Fruit fly (Drosophila melanogaster) whole organism, embryonic: ENCODE results near the gene CG13928.

Experiments used
- Abd-B ChIP-seq: fragments of 200-800 bp; sonication (Bioruptor generic); optimal IDR thresholded peaks from 2 replicates; lab custom pipeline; 2018; ENCODE audit warnings: missing biosample characterization, mild to moderate bottlenecking, missing genetic modification characterization, moderate library complexity
- Awh ChIP-seq: fragments of 200-800 bp; sonication (Bioruptor generic); IDR thresholded peaks from 2 replicates; pipeline ENCODE4, ENCODE4 v1.3.6; 2022; ENCODE audit warnings: missing biosample characterization, missing genetic modification characterization
- CG10462 ChIP-seq: fragments of 200-800 bp; sonication (Bioruptor generic); optimal IDR thresholded peaks from 2 replicates; lab custom pipeline; 2016; ENCODE audit warnings: missing biosample characterization, missing genetic modification characterization
- CG11695 ChIP-seq: fragments of 200-800 bp; sonication (Bioruptor generic); IDR thresholded peaks from 3 replicates; pipeline ENCODE4 v1.3.6; 2022; ENCODE audit warnings: missing biosample characterization, missing genetic modification characterization
- CG13123 ChIP-seq: fragments of 200-800 bp; sonication (Bioruptor generic); optimal IDR thresholded peaks from 2 replicates; lab custom pipeline; 2016; ENCODE audit warnings: missing biosample characterization, missing genetic modification characterization
- CG13287 ChIP-seq: fragments of 200-800 bp; sonication (Bioruptor generic); IDR thresholded peaks from 2 replicates; pipeline ENCODE4 v1.3.6; 2022; ENCODE audit warnings: missing biosample characterization, missing genetic modification characterization; ENCODE audit not compliant: partially characterized antibody
- CG13775 ChIP-seq: fragments of 200-800 bp; sonication (Bioruptor generic); optimal IDR thresholded peaks from 3 replicates; lab custom pipeline; 2017; ENCODE audit warnings: missing biosample characterization, mild to moderate bottlenecking, missing genetic modification characterization
- CG14860 ChIP-seq: fragments of 200-800 bp; sonication (Bioruptor generic); IDR thresholded peaks from 3 replicates; pipeline ENCODE4 v1.3.6; 2022; ENCODE audit warnings: missing biosample characterization, missing genetic modification characterization; ENCODE audit not compliant: partially characterized antibody
- CG15696 ChIP-seq: fragments of 200-800 bp; sonication (Bioruptor generic); optimal IDR thresholded peaks from 2 replicates; lab custom pipeline; 2019; ENCODE audit warnings: missing biosample characterization, mild to moderate bottlenecking, missing genetic modification characterization, moderate library complexity
- CG17186 ChIP-seq: fragments of 200-800 bp; sonication (Bioruptor generic); optimal IDR thresholded peaks from 3 replicates; lab custom pipeline; 2017; ENCODE audit warnings: missing biosample characterization, missing genetic modification reagents, missing genetic modification characterization
- CG17829 ChIP-seq: fragments of 200-800 bp; optimal IDR thresholded peaks from 2 replicates; lab custom pipeline; 2019; ENCODE audit warnings: missing biosample characterization, mild to moderate bottlenecking, missing genetic modification characterization, moderate library complexity
- CG17912 ChIP-seq: fragments of 200-800 bp; sonication (Bioruptor generic); optimal IDR thresholded peaks from 2 replicates; lab custom pipeline; 2018; ENCODE audit warnings: missing biosample characterization, mild to moderate bottlenecking, missing genetic modification characterization
- CG2116 ChIP-seq: fragments of 200-800 bp; sonication (Bioruptor generic); optimal IDR thresholded peaks from 3 replicates; lab custom pipeline; 2018; ENCODE audit warnings: missing biosample characterization, mild to moderate bottlenecking, missing genetic modification characterization
- CG2712 ChIP-seq: fragments of 200-800 bp; optimal IDR thresholded peaks from 3 replicates; lab custom pipeline; 2019; ENCODE audit warnings: missing biosample characterization, mild to moderate bottlenecking, missing genetic modification characterization, moderate library complexity
- CG4707 ChIP-seq: fragments of 200-800 bp; sonication (Bioruptor generic); optimal IDR thresholded peaks from 2 replicates; lab custom pipeline; 2018; ENCODE audit warnings: missing biosample characterization, mild to moderate bottlenecking, missing genetic modification characterization, moderate library complexity
- CG4820 ChIP-seq: fragments of 200-800 bp; sonication (Bioruptor generic); optimal IDR thresholded peaks from 3 replicates; lab custom pipeline; 2016; ENCODE audit warnings: missing biosample characterization, missing genetic modification characterization
- CG7372 ChIP-seq: fragments of 200-800 bp; sonication (Bioruptor generic); IDR thresholded peaks from 2 replicates; pipeline ENCODE4 v1.3.6; 2022; ENCODE audit warnings: missing biosample characterization, missing genetic modification characterization
- CG7839 ChIP-seq: fragments of 200-800 bp; sonication (Bioruptor generic); optimal IDR thresholded peaks from 3 replicates; lab custom pipeline; 2018; ENCODE audit warnings: missing biosample characterization, mild to moderate bottlenecking, missing genetic modification characterization, moderate library complexity
- CG8765 ChIP-seq: fragments of 200-800 bp; sonication (Bioruptor generic); IDR thresholded peaks from 2 replicates; pipeline ENCODE4 v1.3.6; 2022; ENCODE audit warnings: missing biosample characterization, missing genetic modification characterization
- CG9876 ChIP-seq: fragments of 200-800 bp; sonication (Bioruptor generic); optimal IDR thresholded peaks from 2 replicates; lab custom pipeline; 2016; ENCODE audit warnings: missing biosample characterization, missing genetic modification characterization
- CHES-1-like ChIP-seq: fragments of 200-800 bp; sonication (Bioruptor generic); optimal IDR thresholded peaks from 2 replicates; lab custom pipeline; 2016; ENCODE audit warnings: missing biosample characterization, missing genetic modification characterization
- Dip2 ChIP-seq: fragments of 200-800 bp; sonication (Bioruptor generic); IDR thresholded peaks from 2 replicates; pipeline ENCODE4 v1.3.6; 2022; ENCODE audit warnings: missing biosample characterization, missing genetic modification characterization
- Doc2 ChIP-seq: fragments of 200-800 bp; sonication (Bioruptor generic); IDR thresholded peaks from 2 replicates; pipeline ENCODE4 v1.3.6; 2022; ENCODE audit warnings: missing biosample characterization, missing genetic modification characterization
- H15 ChIP-seq: fragments of 200-800 bp; sonication (Bioruptor generic); IDR thresholded peaks from 3 replicates; pipeline ENCODE4 v1.3.6; 2022; ENCODE audit warnings: missing biosample characterization, missing genetic modification characterization
- H2.0 ChIP-seq: fragments of 200-800 bp; sonication (Bioruptor generic); IDR thresholded peaks from 2 replicates; pipeline ENCODE4 v1.3.6; 2022; ENCODE audit warnings: missing biosample characterization, missing genetic modification characterization
- Hmr ChIP-seq: fragments of 200-800 bp; sonication (Bioruptor generic); optimal IDR thresholded peaks from 3 replicates; lab custom pipeline; 2017; ENCODE audit warnings: mild to moderate bottlenecking, missing biosample characterization, missing genetic modification reagents, missing genetic modification characterization
- Hr51 ChIP-seq, 2 experiments: fragments of 200-800 bp; sonication (Bioruptor generic); optimal IDR thresholded peaks; 2 replicates in 1 of 2; 3 replicates in 1 of 2; lab custom pipeline; 2016 to 2018; ENCODE audit warnings: missing biosample characterization in 2 of 2, missing genetic modification characterization in 2 of 2, mild to moderate bottlenecking in 1 of 2, moderate library complexity in 1 of 2
- MTF-1 ChIP-seq: fragments of 200-800 bp; sonication (Bioruptor generic); optimal IDR thresholded peaks from 2 replicates; lab custom pipeline; 2018; ENCODE audit warnings: missing biosample characterization, mild to moderate bottlenecking, missing genetic modification characterization, borderline replicate concordance
- NC2α ChIP-seq: fragments of 200-800 bp; sonication (Bioruptor generic); optimal IDR thresholded peaks from 2 replicates; lab custom pipeline; 2016; ENCODE audit warnings: missing biosample characterization, missing genetic modification characterization
- NFAT ChIP-seq: fragments of 200-800 bp; sonication (Bioruptor generic); IDR thresholded peaks from 2 replicates; pipeline ENCODE4 v1.3.6; 2022; ENCODE audit warnings: missing biosample characterization, missing genetic modification characterization
- Nf-YB ChIP-seq: fragments of 200-800 bp; sonication (Bioruptor generic); optimal IDR thresholded peaks from 3 replicates; lab custom pipeline; 2019; ENCODE audit warnings: missing biosample characterization, mild to moderate bottlenecking, missing genetic modification characterization, moderate library complexity
- Rfx ChIP-seq: fragments of 200-800 bp; sonication (Bioruptor generic); IDR thresholded peaks from 2 replicates; pipeline ENCODE4 v1.3.6; 2022; ENCODE audit warnings: missing biosample characterization, missing genetic modification characterization
- Side ChIP-seq: fragments of 200-800 bp; sonication (Bioruptor generic); optimal IDR thresholded peaks from 2 replicates; lab custom pipeline; 2016; ENCODE audit warnings: missing biosample characterization, missing genetic modification characterization
- bbx ChIP-seq: fragments of 200-800 bp; sonication (Bioruptor generic); IDR thresholded peaks from 2 replicates; pipeline ENCODE4 v1.3.6; 2022; ENCODE audit warnings: missing biosample characterization, missing genetic modification characterization; ENCODE audit not compliant: partially characterized antibody
- btn ChIP-seq: fragments of 200-800 bp; sonication (Bioruptor generic); optimal IDR thresholded peaks from 2 replicates; lab custom pipeline; 2016; ENCODE audit warnings: missing biosample characterization, missing genetic modification characterization
- cato ChIP-seq: fragments of 200-800 bp; sonication (Bioruptor generic); optimal IDR thresholded peaks from 2 replicates; lab custom pipeline; 2016; ENCODE audit warnings: missing biosample characterization, missing genetic modification characterization, borderline replicate concordance
- chif ChIP-seq, 2 experiments: fragments of 200-800 bp; sonication (Bioruptor generic); optimal IDR thresholded peaks; 3 replicates each; lab custom pipeline; 2016; ENCODE audit warnings: missing biosample characterization in 2 of 2, missing genetic modification characterization in 2 of 2
- crol ChIP-seq: fragments of 200-800 bp; sonication (Bioruptor generic); IDR thresholded peaks from 2 replicates; pipeline ENCODE4 v1.3.6; 2022; ENCODE audit warnings: missing biosample characterization, missing genetic modification characterization
- dimm ChIP-seq: fragments of 200-800 bp; sonication (Bioruptor generic); IDR thresholded peaks from 2 replicates; pipeline ENCODE4 v1.3.6; 2022; ENCODE audit warnings: missing biosample characterization, missing genetic modification characterization
- dysf ChIP-seq: fragments of 200-800 bp; sonication (Bioruptor generic); IDR thresholded peaks from 3 replicates; pipeline ENCODE4 v1.3.6; 2022; ENCODE audit warnings: missing biosample characterization, missing genetic modification characterization
- exex ChIP-seq: fragments of 200-800 bp; sonication (Bioruptor generic); optimal IDR thresholded peaks from 4 replicates; lab custom pipeline; 2018; ENCODE audit warnings: missing biosample characterization, mild to moderate bottlenecking, missing genetic modification characterization, moderate library complexity
- jumu ChIP-seq: fragments of 200-800 bp; sonication (Bioruptor generic); optimal IDR thresholded peaks from 3 replicates; lab custom pipeline; 2016; ENCODE audit warnings: missing biosample characterization, missing genetic modification characterization
- p53 ChIP-seq: fragments of 200-800 bp; sonication (Bioruptor generic); optimal IDR thresholded peaks from 2 replicates; lab custom pipeline; 2016; ENCODE audit warnings: missing biosample characterization, missing genetic modification characterization
- pros ChIP-seq: fragments of 200-800 bp; sonication (Bioruptor generic); optimal IDR thresholded peaks from 3 replicates; lab custom pipeline; 2019; ENCODE audit warnings: missing biosample characterization, mild to moderate bottlenecking, missing genetic modification characterization, moderate library complexity
- pzg ChIP-seq: fragments of 200-800 bp; sonication (Bioruptor generic); optimal IDR thresholded peaks from 3 replicates; lab custom pipeline; 2018; ENCODE audit warnings: missing biosample characterization, mild to moderate bottlenecking, missing genetic modification characterization, moderate library complexity
- sens-2 ChIP-seq: fragments of 200-800 bp; sonication (Bioruptor generic); IDR thresholded peaks from 2 replicates; pipeline ENCODE4 v1.3.6; 2022; ENCODE audit warnings: missing biosample characterization, missing genetic modification characterization
- ssp ChIP-seq: fragments of 200-800 bp; sonication (Bioruptor generic); IDR thresholded peaks from 2 replicates; pipeline ENCODE4 v1.3.6; 2022; ENCODE audit warnings: missing biosample characterization, missing genetic modification characterization
- tap ChIP-seq: fragments of 200-800 bp; optimal IDR thresholded peaks from 3 replicates; lab custom pipeline; 2019; ENCODE audit warnings: missing biosample characterization, mild to moderate bottlenecking, missing genetic modification characterization, moderate library complexity
- tup ChIP-seq: fragments of 200-800 bp; sonication (Bioruptor generic); optimal IDR thresholded peaks from 2 replicates; lab custom pipeline; 2016; ENCODE audit warnings: missing biosample characterization, mild to moderate bottlenecking, missing genetic modification characterization, moderate library complexity
- vnd ChIP-seq: fragments of 200-800 bp; sonication (Bioruptor generic); IDR thresholded peaks from 3 replicates; pipeline ENCODE4 v1.3.6; 2022; ENCODE audit warnings: missing biosample characterization, missing genetic modification characterization; ENCODE audit not compliant: partially characterized antibody

CG13928 gene

dm6 chr3L:1648690-1649355 is 20.6 kb upstream of the CG13928 start, which contains the start of gene CG13920 (continued):
- TF ChIP-seq Rfx (GFP tag; lab: Robert Waterston, UW) (no peak), sens-2 (GFP tag; lab: Robert Waterston, UW) (no peak), CG13287 (GFP tag; lab: Robert Waterston, UW) (peak; percentile 13; the same call in 1 of the 2 replicates), Hr51 (GFP tag; optimal IDR thresholded peaks at IDR 0.05; lab: Kevin White, UChicago) (no peak), dysf (no peak), bbx (GFP tag; lab: Robert Waterston, UW) (peak; percentile 21; the same call in 1 of the 2 replicates), vnd (no peak), tap (tag; lab: Kevin White, UChicago) (no peak), btn (no peak), p53 (GFP tag; lab: Kevin White, UChicago) (no peak), MTF-1 (no peak), CG17186 (GFP tag; lab: Kevin White, UChicago) (no peak), crol (GFP tag; lab: Robert Waterston, UW) (peak; percentile 78), CG7839 (no peak), NC2α (GFP tag; lab: Kevin White, UChicago) (no peak), Awh (GFP tag; lab: Robert Waterston, UW) (no peak), CG4820 (GFP tag; lab: Kevin White, UChicago) (no peak), CG11695 (GFP tag; lab: Robert Waterston, UW) (no peak), chif (GFP tag; optimal IDR thresholded peaks at IDR 0.05; lab: Kevin White, UChicago) (no peak), H2.0 (GFP tag; lab: Robert Waterston, UW) (no peak), H15 (GFP tag; lab: Robert Waterston, UW) (no peak), Dip2 (no peak), CG7372 (GFP tag; lab: Robert Waterston, UW) (no peak), CG17829 (tag; lab: Kevin White, UChicago) (no peak), dimm (GFP tag; lab: Robert Waterston, UW) (no peak), ssp (GFP tag; lab: Robert Waterston, UW) (no peak), CG2116 (GFP tag; lab: Kevin White, UChicago) (no peak), CG14860 (GFP tag; lab: Robert Waterston, UW) (no peak), tup (GFP tag; lab: Kevin White, UChicago) (no peak), Nf-YB (GFP tag; lab: Kevin White, UChicago) (no peak), CG17912 (GFP tag; lab: Kevin White, UChicago) (no peak), CG13123 (GFP tag; lab: Kevin White, UChicago) (no peak), Doc2 (GFP tag; lab: Robert Waterston, UW) (no peak), CG15696 (no peak), CG8765 (GFP tag; lab: Robert Waterston, UW) (no peak), CG2712 (tag; lab: Kevin White, UChicago) (no peak), Side (GFP tag; lab: Kevin White, UChicago) (no peak), pzg (GFP tag; lab: Kevin White, UChicago) (peak; percentile 3), Abd-B (GFP tag; lab: Kevin White, UChicago) (no peak), Hmr (GFP tag; lab: Kevin White, UChicago) (no peak), CHES-1-like (no peak), CG4707 (GFP tag; lab: Kevin White, UChicago) (no peak), CG13775 (GFP tag; lab: Kevin White, UChicago) (no peak), jumu (GFP tag; lab: Kevin White, UChicago) (no peak), cato (GFP tag; lab: Kevin White, UChicago) (no peak), exex (tag; lab: Kevin White, UChicago) (no peak), pros (GFP tag; lab: Kevin White, UChicago) (peak; percentile 94), NFAT (GFP tag; lab: Robert Waterston, UW) (0 out of 2 replicates have a peak, but pooled peaks have one; percentile 2), CG10462 (GFP tag; lab: Kevin White, UChicago) (no peak), CG9876 (GFP tag; lab: Kevin White, UChicago) (no peak)
